Fruit fly (Drosophila melanogaster): ENCODE results near the gene CG8003.

Gene CG8003

dm6 chr3L:10660744-10661589 is at the start of gene CG8003, which contains the start of gene CG32066:
CG8003 (plus strand) TSS chr3L:10661475.
CG32066 (minus strand) TSS chr3L:10661013.
- TF ChIP-seq insv (optimal IDR thresholded peaks at IDR 0.05): no peak
- no peak for TF ChIP-seq Myc (optimal IDR thresholded peaks at IDR 0.05)
- no peak for TF ChIP-seq ttk (optimal IDR thresholded peaks at IDR 0.05)
- no peak for TF ChIP-seq h (optimal IDR thresholded peaks at IDR 0.05)
- no peak for TF ChIP-seq Sin3A (optimal IDR thresholded peaks at IDR 0.05)
- TF ChIP-seq psq (optimal IDR thresholded peaks at IDR 0.05): no peak

dm6 chr3L:10623476-10623875 is 37.8 kb upstream of the CG8003 start, which contains the start of gene CG42521:
CG42521 (minus strand) TSS chr3L:10623576.
- no peak for TF ChIP-seq ttk (optimal IDR thresholded peaks at IDR 0.05)
- TF ChIP-seq Myc (optimal IDR thresholded peaks at IDR 0.05): no peak
- TF ChIP-seq insv (optimal IDR thresholded peaks at IDR 0.05): no peak
- TF ChIP-seq Sin3A (optimal IDR thresholded peaks at IDR 0.05): no peak
- no peak for TF ChIP-seq psq (optimal IDR thresholded peaks at IDR 0.05)
- TF ChIP-seq h (optimal IDR thresholded peaks at IDR 0.05): no peak

- TF ChIP-seq Myc (optimal IDR thresholded peaks at IDR 0.05) (no peak), ttk (optimal IDR thresholded peaks at IDR 0.05) (no peak), insv (optimal IDR thresholded peaks at IDR 0.05) (no peak), Sin3A (optimal IDR thresholded peaks at IDR 0.05) (no peak), psq (optimal IDR thresholded peaks at IDR 0.05) (no peak), h (optimal IDR thresholded peaks at IDR 0.05) (no peak)
Observed at dm6 chr3L:10625499-10625898, 35.8 kb upstream of the CG8003 start, which contains the start of gene CG43127. CG43127 (minus strand) TSS chr3L:10625599.

DNA sequence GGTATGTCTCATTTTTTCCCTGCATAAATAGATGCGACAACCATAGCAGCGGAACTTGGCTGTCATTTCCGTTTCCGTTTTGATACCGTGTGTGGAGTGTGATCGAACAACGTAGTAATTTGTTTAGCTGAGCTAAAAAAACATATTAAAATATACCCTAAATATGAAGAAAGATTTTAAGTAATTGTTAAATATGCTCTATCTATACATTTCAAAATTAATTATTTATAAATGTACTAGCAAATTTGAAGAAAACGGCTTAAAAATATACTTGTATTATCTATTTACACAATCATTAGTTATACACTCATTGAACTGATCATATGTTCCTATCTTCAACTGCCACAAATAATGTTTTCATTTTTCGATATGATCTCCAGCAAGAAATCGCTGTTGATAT is 35.1 kb upstream of the CG8003 start, which contains the start of gene CG34238:
Gene CG34238, plus strand, starts transcription at position 301 of the 400 bp plus-strand sequence.
- TF ChIP-seq psq (optimal IDR thresholded peaks at IDR 0.05) (no peak), ttk (optimal IDR thresholded peaks at IDR 0.05) (no peak), h (optimal IDR thresholded peaks at IDR 0.05) (no peak), Myc (optimal IDR thresholded peaks at IDR 0.05) (no peak)

DNA sequence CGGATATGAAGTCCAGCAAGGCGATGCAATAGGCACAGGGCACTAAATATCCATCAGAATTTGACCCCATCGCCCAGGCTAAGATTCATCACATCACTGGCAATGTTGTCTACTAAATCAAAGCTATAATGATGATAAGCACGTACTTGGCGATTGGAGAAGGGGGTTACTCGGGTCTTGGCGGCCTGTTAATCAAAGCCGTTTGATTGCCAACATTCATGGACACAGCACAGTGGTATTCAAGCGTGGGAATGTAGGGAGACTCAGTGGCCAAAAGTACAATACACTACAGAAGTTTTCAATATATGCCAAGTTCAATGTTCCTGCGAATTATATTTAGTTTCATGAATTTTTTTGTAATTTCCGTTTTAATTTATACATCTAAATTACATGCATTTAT is 32.9 kb upstream of the CG8003 start, which contains the start of gene CG14151:
Gene CG14151, minus strand, starts transcription at position 101 of the 400 bp plus-strand sequence.
- TF ChIP-seq psq (optimal IDR thresholded peaks at IDR 0.05) (no peak), h (optimal IDR thresholded peaks at IDR 0.05) (no peak), Myc (optimal IDR thresholded peaks at IDR 0.05) (no peak), insv (optimal IDR thresholded peaks at IDR 0.05) (no peak), ttk (optimal IDR thresholded peaks at IDR 0.05) (no peak), Sin3A (optimal IDR thresholded peaks at IDR 0.05) (no peak)

DNA sequence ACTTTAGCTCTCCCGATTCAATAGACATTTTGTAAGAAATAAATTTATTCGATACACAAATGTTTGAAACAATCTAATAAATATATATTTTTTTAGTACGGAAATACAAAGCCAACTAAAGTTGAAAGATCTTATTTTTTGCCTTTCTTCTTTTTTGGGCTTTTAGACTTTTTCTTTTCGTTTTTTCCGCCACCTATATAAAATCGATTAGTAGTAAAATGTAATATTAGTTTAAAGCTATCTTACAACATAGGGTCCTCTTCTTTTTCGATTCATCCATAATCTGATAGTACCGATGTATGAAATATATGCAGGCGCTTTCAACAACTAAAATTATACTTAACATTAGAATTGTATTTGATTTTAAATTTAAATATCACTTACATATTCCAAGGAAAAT is 31.3 kb upstream of the CG8003 start, which contains the start of gene CG42536:
Gene CG42536, minus strand, starts transcription at position 101 of the 400 bp plus-strand sequence.
- TF ChIP-seq Myc (optimal IDR thresholded peaks at IDR 0.05) (no peak), insv (optimal IDR thresholded peaks at IDR 0.05) (no peak), Sin3A (optimal IDR thresholded peaks at IDR 0.05) (no peak), h (optimal IDR thresholded peaks at IDR 0.05) (no peak), psq (optimal IDR thresholded peaks at IDR 0.05) (no peak), ttk (optimal IDR thresholded peaks at IDR 0.05) (no peak)

dm6 chr3L:10630885-10631359 is 30.4 kb upstream of the CG8003 start, which contains the start of the genes CG42535, CG34001 and hay:
CG42535 (minus strand) TSS chr3L:10630935.
CG34001 (plus strand) TSS chr3L:10631079.
hay (plus strand) TSS chr3L:10631079.
- TF ChIP-seq psq (optimal IDR thresholded peaks at IDR 0.05) (no peak), Myc (optimal IDR thresholded peaks at IDR 0.05) (no peak), ttk (optimal IDR thresholded peaks at IDR 0.05) (no peak), h (optimal IDR thresholded peaks at IDR 0.05) (no peak)

DNA sequence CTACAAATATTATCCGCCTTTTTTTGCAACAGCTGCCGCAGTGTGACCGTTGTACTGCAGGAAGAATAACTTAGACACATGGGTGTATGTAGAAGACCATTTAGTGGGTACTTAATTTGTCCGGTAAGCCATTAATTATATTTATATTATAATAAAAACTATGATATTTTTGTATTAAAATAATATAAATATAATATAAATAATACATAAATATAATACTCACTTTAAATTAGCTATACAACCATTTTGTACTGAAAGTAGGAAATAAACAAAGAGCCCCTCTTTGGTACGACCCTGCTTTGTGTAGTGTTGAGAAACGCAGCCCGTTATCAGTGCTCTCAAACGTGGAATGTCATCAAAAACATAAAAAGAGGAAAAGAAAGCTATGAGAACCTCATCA is 23.5 kb upstream of the CG8003 start, which contains the start of gene Cnep1r2:
Gene Cnep1r2, plus strand, starts transcription at position 328 of the 400 bp plus-strand sequence.
- TF ChIP-seq Myc (optimal IDR thresholded peaks at IDR 0.05) (no peak), ttk (optimal IDR thresholded peaks at IDR 0.05) (no peak), insv (optimal IDR thresholded peaks at IDR 0.05) (no peak), h (optimal IDR thresholded peaks at IDR 0.05) (no peak), Sin3A (optimal IDR thresholded peaks at IDR 0.05) (no peak), psq (optimal IDR thresholded peaks at IDR 0.05) (no peak)

- TF ChIP-seq Sin3A (optimal IDR thresholded peaks at IDR 0.05) (no peak), h (optimal IDR thresholded peaks at IDR 0.05) (no peak), ttk (optimal IDR thresholded peaks at IDR 0.05) (no peak), psq (optimal IDR thresholded peaks at IDR 0.05) (no peak), insv (optimal IDR thresholded peaks at IDR 0.05) (no peak), Myc (optimal IDR thresholded peaks at IDR 0.05) (no peak)
Observed at dm6 chr3L:10639440-10639839, 21.8 kb upstream of the CG8003 start, which contains the start of gene CG18628. CG18628 (plus strand) TSS chr3L:10639740.

DNA sequence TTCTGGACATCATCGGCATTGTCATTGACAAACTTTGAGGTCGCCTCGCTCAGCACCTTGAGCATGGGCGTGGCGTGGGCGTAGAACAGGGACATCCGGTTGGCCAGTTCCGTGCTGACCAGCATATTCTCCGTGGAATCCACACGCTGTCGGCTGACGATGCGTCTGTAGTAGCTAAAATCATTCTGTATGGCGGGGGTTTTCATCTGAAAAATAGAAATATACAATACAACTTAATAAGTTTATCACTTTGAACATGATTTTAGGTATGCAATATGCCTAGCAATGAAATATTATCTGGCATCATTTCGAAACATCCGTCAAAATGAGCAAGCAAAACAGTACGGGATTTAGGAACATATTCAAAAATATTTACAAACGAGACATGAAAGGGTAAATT is 19.7 kb upstream of the CG8003 start, which contains the start of gene CG14154:
Gene CG14154, plus strand, starts transcription at position 301 of the 400 bp plus-strand sequence.
- TF ChIP-seq ttk (optimal IDR thresholded peaks at IDR 0.05) (no peak), psq (optimal IDR thresholded peaks at IDR 0.05) (no peak), insv (optimal IDR thresholded peaks at IDR 0.05) (no peak), Sin3A (optimal IDR thresholded peaks at IDR 0.05) (no peak), h (optimal IDR thresholded peaks at IDR 0.05) (no peak), Myc (optimal IDR thresholded peaks at IDR 0.05) (no peak)

- no peak for TF ChIP-seq h (optimal IDR thresholded peaks at IDR 0.05)
- TF ChIP-seq Sin3A (optimal IDR thresholded peaks at IDR 0.05): no peak
- TF ChIP-seq ttk (optimal IDR thresholded peaks at IDR 0.05): no peak
- no peak for TF ChIP-seq insv (optimal IDR thresholded peaks at IDR 0.05)
- no peak for TF ChIP-seq Myc (optimal IDR thresholded peaks at IDR 0.05)
- TF ChIP-seq psq (optimal IDR thresholded peaks at IDR 0.05): no peak
Observed at dm6 chr3L:10643228-10643627, 18.0 kb upstream of the CG8003 start, which contains the start of gene CG14153. CG14153 (plus strand) TSS chr3L:10643528.

dm6 chr3L:10645965-10646364 is 15.3 kb upstream of the CG8003 start:
- TF ChIP-seq Myc (optimal IDR thresholded peaks at IDR 0.05) (no peak), insv (optimal IDR thresholded peaks at IDR 0.05) (no peak), Sin3A (optimal IDR thresholded peaks at IDR 0.05) (no peak), psq (optimal IDR thresholded peaks at IDR 0.05) (no peak), ttk (optimal IDR thresholded peaks at IDR 0.05) (no peak), h (optimal IDR thresholded peaks at IDR 0.05) (no peak)

All from Kc167 (cell line).